Fruit fly (Drosophila melanogaster) whole organism, embryonic: Measurements from ENCODE around the gene NimB5.

ENCODE experiments used
- B-H2 ChIP-seq: fragments of 200-800 bp; sonication (Bioruptor generic); optimal IDR thresholded peaks from 2 replicates; lab custom pipeline; 2018; ENCODE audit warnings: missing biosample characterization, mild to moderate bottlenecking, missing genetic modification characterization
- Bgb ChIP-seq: fragments of 200-800 bp; sonication (Bioruptor generic); IDR thresholded peaks from 2 replicates; pipeline ENCODE4 v1.3.6; 2022; ENCODE audit warnings: missing biosample characterization, missing genetic modification characterization; ENCODE audit not compliant: partially characterized antibody
- Bteb2 ChIP-seq: fragments of 200-800 bp; sonication (Bioruptor generic); optimal IDR thresholded peaks from 2 replicates; lab custom pipeline; 2016; ENCODE audit warnings: missing biosample characterization, missing genetic modification characterization
- CG1024 ChIP-seq: fragments of 200-800 bp; sonication (Bioruptor generic); IDR thresholded peaks from 2 replicates; pipeline ENCODE4 v1.3.6; 2022; ENCODE audit warnings: missing biosample characterization, missing genetic modification characterization
- CG10543 ChIP-seq: fragments of 200-800 bp; sonication (Bioruptor generic); optimal IDR thresholded peaks from 3 replicates; lab custom pipeline; 2017; ENCODE audit warnings: missing biosample characterization, mild to moderate bottlenecking, missing genetic modification characterization, moderate library complexity
- CG11504 ChIP-seq: fragments of 200-800 bp; sonication (Bioruptor generic); optimal IDR thresholded peaks from 3 replicates; lab custom pipeline; 2019; ENCODE audit warnings: missing biosample characterization, mild to moderate bottlenecking, missing genetic modification characterization, moderate library complexity
- CG12155 ChIP-seq: fragments of 200-800 bp; sonication (Bioruptor generic); optimal IDR thresholded peaks from 3 replicates; lab custom pipeline; 2016; ENCODE audit warnings: missing biosample characterization, missing genetic modification characterization
- CG13424 ChIP-seq: fragments of 200-800 bp; sonication (Bioruptor generic); optimal IDR thresholded peaks from 2 replicates; lab custom pipeline; 2019; ENCODE audit warnings: missing biosample characterization, mild to moderate bottlenecking, missing genetic modification characterization, moderate library complexity
- CG17186 ChIP-seq: fragments of 200-800 bp; sonication (Bioruptor generic); optimal IDR thresholded peaks from 3 replicates; lab custom pipeline; 2017; ENCODE audit warnings: missing biosample characterization, missing genetic modification reagents, missing genetic modification characterization
- CG17612 ChIP-seq: fragments of 200-800 bp; sonication (Bioruptor generic); IDR thresholded peaks from 2 replicates; pipeline ENCODE4 v1.3.6; 2022; ENCODE audit warnings: missing biosample characterization, missing genetic modification characterization
- CG18764 ChIP-seq: fragments of 200-800 bp; sonication (Bioruptor generic); optimal IDR thresholded peaks from 3 replicates; lab custom pipeline; 2016; ENCODE audit warnings: missing biosample characterization, missing genetic modification characterization
- CG30020 ChIP-seq: fragments of 200-800 bp; optimal IDR thresholded peaks from 2 replicates; lab custom pipeline; 2019; ENCODE audit warnings: missing biosample characterization, mild to moderate bottlenecking, missing genetic modification characterization, moderate library complexity
- CG34224 ChIP-seq: fragments of 200-800 bp; sonication (Bioruptor generic); IDR thresholded peaks from 3 replicates; pipeline ENCODE4 v1.3.6; 2022; ENCODE audit warnings: missing biosample characterization, missing genetic modification characterization; ENCODE audit not compliant: partially characterized antibody
- CG3847 ChIP-seq: fragments of 200-800 bp; sonication (Bioruptor generic); IDR thresholded peaks from 2 replicates; pipeline ENCODE4 v1.3.6; 2022; ENCODE audit warnings: missing biosample characterization, missing genetic modification characterization
- CG43689 ChIP-seq: fragments of 200-800 bp; sonication (Bioruptor generic); IDR thresholded peaks from 2 replicates; pipeline ENCODE4 v1.3.6; 2022; ENCODE audit warnings: missing biosample characterization, missing genetic modification characterization
- CG5245 ChIP-seq: fragments of 200-800 bp; sonication (Bioruptor generic); optimal IDR thresholded peaks from 3 replicates; lab custom pipeline; 2016; ENCODE audit warnings: missing biosample characterization, missing genetic modification characterization
- CG6654 ChIP-seq: fragments of 200-800 bp; sonication (Bioruptor generic); optimal IDR thresholded peaks from 2 replicates; lab custom pipeline; 2017; ENCODE audit warnings: missing biosample characterization, mild to moderate bottlenecking, missing genetic modification characterization
- CG6683 ChIP-seq: fragments of 200-800 bp; sonication (Bioruptor generic); optimal IDR thresholded peaks from 2 replicates; lab custom pipeline; 2017; ENCODE audit warnings: missing biosample characterization, mild to moderate bottlenecking, missing genetic modification characterization, missing genetic modification reagents
- CG7987 ChIP-seq: fragments of 200-800 bp; sonication (Bioruptor generic); optimal IDR thresholded peaks from 2 replicates; lab custom pipeline; 2018; ENCODE audit warnings: missing biosample characterization, mild to moderate bottlenecking, missing genetic modification characterization, moderate library complexity
- CG8924 ChIP-seq: fragments of 200-800 bp; optimal IDR thresholded peaks from 3 replicates; lab custom pipeline; 2019; ENCODE audit warnings: missing biosample characterization, mild to moderate bottlenecking, missing genetic modification characterization, moderate library complexity
- CG9215 ChIP-seq: fragments of 200-800 bp; sonication (Bioruptor generic); IDR thresholded peaks from 2 replicates; pipeline ENCODE4 v1.3.6; 2022; ENCODE audit warnings: missing biosample characterization, missing genetic modification characterization
- CG9876 ChIP-seq: fragments of 200-800 bp; sonication (Bioruptor generic); optimal IDR thresholded peaks from 2 replicates; lab custom pipeline; 2016; ENCODE audit warnings: missing biosample characterization, missing genetic modification characterization
- CrebB ChIP-seq: fragments of 200-800 bp; sonication (Bioruptor generic); optimal IDR thresholded peaks from 3 replicates; lab custom pipeline; 2018; ENCODE audit warnings: missing biosample characterization, mild to moderate bottlenecking, missing genetic modification characterization
- Dbx ChIP-seq: fragments of 200-800 bp; sonication (Bioruptor generic); IDR thresholded peaks from 3 replicates; pipeline ENCODE4 v1.3.6; 2022; ENCODE audit warnings: missing biosample characterization, missing genetic modification characterization
- Drgx ChIP-seq: fragments of 200-800 bp; sonication (Bioruptor generic); IDR thresholded peaks from 2 replicates; pipeline ENCODE4 v1.3.6; 2022; ENCODE audit warnings: missing biosample characterization, missing genetic modification characterization
- ERR ChIP-seq: fragments of 200-800 bp; sonication (Bioruptor generic); optimal IDR thresholded peaks from 2 replicates; lab custom pipeline; 2016; ENCODE audit warnings: missing biosample characterization, missing genetic modification characterization
- Fer2 ChIP-seq: fragments of 200-800 bp; sonication (Bioruptor generic); optimal IDR thresholded peaks from 2 replicates; lab custom pipeline; 2018; ENCODE audit warnings: missing biosample characterization, mild to moderate bottlenecking, missing genetic modification characterization, moderate library complexity
- Hmr ChIP-seq: fragments of 200-800 bp; sonication (Bioruptor generic); optimal IDR thresholded peaks from 3 replicates; lab custom pipeline; 2017; ENCODE audit warnings: mild to moderate bottlenecking, missing biosample characterization, missing genetic modification reagents, missing genetic modification characterization
- Hr3 ChIP-seq: fragments of 200-800 bp; sonication (Bioruptor generic); optimal IDR thresholded peaks from 3 replicates; lab custom pipeline; 2016; ENCODE audit warnings: missing biosample characterization, missing genetic modification characterization
- Hsf ChIP-seq: fragments of 200-800 bp; sonication (Bioruptor generic); optimal IDR thresholded peaks from 3 replicates; lab custom pipeline; 2016; ENCODE audit warnings: missing biosample characterization, missing genetic modification characterization
- Pdp1 ChIP-seq, 2 experiments: fragments of 200-800 bp; sonication (Bioruptor generic); optimal IDR thresholded peaks; 3 replicates each; lab custom pipeline; 2016; ENCODE audit warnings: missing biosample characterization in 2 of 2, missing genetic modification characterization in 2 of 2, mild to moderate bottlenecking in 1 of 2, moderate library complexity in 1 of 2
- Ptx1 ChIP-seq: fragments of 200-800 bp; sonication (Bioruptor generic); IDR thresholded peaks from 2 replicates; pipeline ENCODE4 v1.3.6; 2022; ENCODE audit warnings: missing biosample characterization, missing genetic modification characterization
- Six4 ChIP-seq: fragments of 200-800 bp; sonication (Bioruptor generic); optimal IDR thresholded peaks from 2 replicates; lab custom pipeline; 2016; ENCODE audit warnings: missing biosample characterization, missing genetic modification characterization
- Spps ChIP-seq: fragments of 200-800 bp; sonication (Bioruptor generic); optimal IDR thresholded peaks from 2 replicates; lab custom pipeline; 2018; ENCODE audit warnings: missing biosample characterization, mild to moderate bottlenecking, missing genetic modification characterization
- Xbp1 ChIP-seq: fragments of 200-800 bp; sonication (Bioruptor generic); optimal IDR thresholded peaks from 3 replicates; lab custom pipeline; 2016; ENCODE audit warnings: missing biosample characterization, mild to moderate bottlenecking, missing genetic modification characterization
- Xrp1 ChIP-seq: fragments of 200-800 bp; sonication (Bioruptor generic); IDR thresholded peaks from 2 replicates; pipeline ENCODE4 v1.3.6; 2022; ENCODE audit warnings: missing biosample characterization, missing genetic modification characterization
- ab ChIP-seq: fragments of 200-800 bp; sonication (Bioruptor generic); optimal IDR thresholded peaks from 2 replicates; lab custom pipeline; 2016; ENCODE audit warnings: missing biosample characterization, missing genetic modification characterization
- amos ChIP-seq: fragments of 200-800 bp; sonication (Bioruptor generic); IDR thresholded peaks from 2 replicates; pipeline ENCODE4 v1.3.6; 2022; ENCODE audit warnings: missing biosample characterization, missing genetic modification characterization; ENCODE audit not compliant: partially characterized antibody
- ara ChIP-seq: fragments of 200-800 bp; sonication (Bioruptor generic); IDR thresholded peaks from 2 replicates; pipeline ENCODE4 v1.3.6; 2022; ENCODE audit warnings: missing biosample characterization, missing genetic modification characterization
- croc ChIP-seq: fragments of 200-800 bp; sonication (Bioruptor generic); conservative IDR thresholded peaks from 3 replicates; pipeline ENCODE4 v1.3.6; 2022; ENCODE audit warnings: missing biosample characterization, missing genetic modification characterization
- knrl ChIP-seq: fragments of 200-800 bp; sonication (Bioruptor generic); IDR thresholded peaks from 3 replicates; pipeline ENCODE4 v1.3.6; 2022; ENCODE audit warnings: missing biosample characterization, missing genetic modification characterization; ENCODE audit not compliant: partially characterized antibody
- lilli ChIP-seq: fragments of 200-800 bp; sonication (Bioruptor generic); optimal IDR thresholded peaks from 3 replicates; lab custom pipeline; 2016; ENCODE audit warnings: missing biosample characterization, missing genetic modification characterization
- mld ChIP-seq: fragments of 200-800 bp; sonication (Bioruptor generic); IDR thresholded peaks from 3 replicates; pipeline ENCODE4 v1.3.6; 2022; ENCODE audit warnings: missing biosample characterization, missing genetic modification characterization; ENCODE audit not compliant: partially characterized antibody
- nmo ChIP-seq: fragments of 200-800 bp; sonication (Bioruptor generic); optimal IDR thresholded peaks from 2 replicates; lab custom pipeline; 2018; ENCODE audit warnings: missing biosample characterization, mild to moderate bottlenecking, missing genetic modification characterization, moderate library complexity
- ranshi ChIP-seq: fragments of 200-800 bp; sonication (Bioruptor generic); IDR thresholded peaks from 2 replicates; pipeline ENCODE4 v1.3.6; 2022; ENCODE audit warnings: missing biosample characterization, missing genetic modification characterization
- rib ChIP-seq: fragments of 200-800 bp; sonication (Bioruptor generic); IDR thresholded peaks from 2 replicates; pipeline ENCODE4 v1.3.6; 2022; ENCODE audit warnings: missing biosample characterization, missing genetic modification characterization
- row ChIP-seq: fragments of 200-800 bp; sonication (Bioruptor generic); IDR thresholded peaks from 3 replicates; pipeline ENCODE4 v1.3.6; 2022; ENCODE audit warnings: missing biosample characterization, missing genetic modification characterization
- sens-2 ChIP-seq: fragments of 200-800 bp; sonication (Bioruptor generic); IDR thresholded peaks from 2 replicates; pipeline ENCODE4 v1.3.6; 2022; ENCODE audit warnings: missing biosample characterization, missing genetic modification characterization
- trh ChIP-seq: fragments of 200-800 bp; sonication (Bioruptor generic); optimal IDR thresholded peaks from 2 replicates; lab custom pipeline; 2016; ENCODE audit warnings: missing biosample characterization, missing genetic modification characterization
- tup ChIP-seq: fragments of 200-800 bp; sonication (Bioruptor generic); optimal IDR thresholded peaks from 2 replicates; lab custom pipeline; 2016; ENCODE audit warnings: missing biosample characterization, mild to moderate bottlenecking, missing genetic modification characterization, moderate library complexity
- tx ChIP-seq: fragments of 200-800 bp; sonication (Bioruptor generic); optimal IDR thresholded peaks from 2 replicates; lab custom pipeline; 2016; ENCODE audit warnings: missing biosample characterization, missing genetic modification characterization
- vvl ChIP-seq: fragments of 200-800 bp; sonication (Bioruptor generic); IDR thresholded peaks from 2 replicates; pipeline ENCODE4 v1.3.6; 2022; ENCODE audit warnings: missing biosample characterization, missing genetic modification characterization

Gene NimB5

DNA sequence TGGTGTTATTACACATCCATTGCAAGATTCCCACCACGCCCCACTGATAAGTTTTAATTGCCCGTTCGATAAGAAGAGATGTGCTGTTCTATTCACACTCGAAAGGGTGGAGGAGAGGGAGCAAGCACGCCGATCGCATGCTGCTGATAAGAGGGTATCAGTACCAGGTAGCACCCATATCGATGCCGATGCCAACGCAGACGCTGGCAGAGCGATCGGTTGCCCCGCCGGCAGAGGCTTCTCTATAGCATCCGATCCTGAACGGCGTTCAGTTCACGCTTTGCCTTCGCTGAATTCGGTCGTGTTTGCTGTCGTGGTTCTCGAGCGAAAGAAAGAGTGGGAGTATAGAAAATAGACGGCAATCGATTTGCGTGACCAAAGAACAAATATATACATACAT lies 43.5 kb downstream of the NimB5 start (continued):
- TF ChIP-seq CG10543 (GFP tag; lab: Kevin White, UChicago), result peak; percentile 73
- TF ChIP-seq CG5245 (GFP tag; lab: Kevin White, UChicago), result no peak
- TF ChIP-seq amos (GFP tag; lab: Robert Waterston, UW), result peak; percentile 30; the same call in 1 of the 2 replicates
- TF ChIP-seq CG17186 (GFP tag; lab: Kevin White, UChicago), result no peak
- TF ChIP-seq ara (GFP tag; lab: Robert Waterston, UW), result no peak
- TF ChIP-seq trh (GFP tag; lab: Kevin White, UChicago), result no peak
- TF ChIP-seq CG9215, result no peak
- TF ChIP-seq CG9876 (GFP tag; lab: Kevin White, UChicago), result peak; percentile 15
- TF ChIP-seq knrl (GFP tag; lab: Robert Waterston, UW), result no peak
- no peak; the same call in 1 of the 2 replicates for TF ChIP-seq Bgb (GFP tag; lab: Robert Waterston, UW)
- no peak for TF ChIP-seq Hsf (GFP tag; lab: Kevin White, UChicago)
- no peak for TF ChIP-seq Xbp1 (GFP tag; lab: Kevin White, UChicago)
- no peak for TF ChIP-seq Six4 (GFP tag; lab: Kevin White, UChicago)
- TF ChIP-seq CG6654, result no peak
- TF ChIP-seq Bteb2 (GFP tag; lab: Kevin White, UChicago), result no peak
- TF ChIP-seq Drgx, result no peak
- no peak for TF ChIP-seq CG34224 (GFP tag; lab: Robert Waterston, UW)
- no peak for TF ChIP-seq vvl (GFP tag; lab: Robert Waterston, UW)
- no peak for TF ChIP-seq CG6683
- no peak for TF ChIP-seq CG3847 (GFP tag; lab: Robert Waterston, UW)
- no peak for TF ChIP-seq Hr3 (GFP tag; lab: Kevin White, UChicago)
- peak; percentile 27 for TF ChIP-seq lilli (GFP tag; lab: Kevin White, UChicago)
- no peak for TF ChIP-seq CG13424 (tag; lab: Kevin White, UChicago)
- TF ChIP-seq CG43689, result no peak
- TF ChIP-seq ranshi (GFP tag; lab: Robert Waterston, UW), result no peak
- no peak for TF ChIP-seq sens-2 (GFP tag; lab: Robert Waterston, UW)
- peak; percentile 34 for TF ChIP-seq Hmr (GFP tag; lab: Kevin White, UChicago)
- no peak for TF ChIP-seq CG12155 (GFP tag; lab: Kevin White, UChicago)
- no peak for TF ChIP-seq croc
- TF ChIP-seq ERR, result peak; percentile 19
- TF ChIP-seq Fer2 (tag; lab: Kevin White, UChicago), result no peak
- no peak for TF ChIP-seq nmo (GFP tag; lab: Kevin White, UChicago)
- peak; percentile 72 for TF ChIP-seq CG7987 (GFP tag; lab: Kevin White, UChicago)
- TF ChIP-seq Pdp1 (GFP tag; optimal IDR thresholded peaks at IDR 0.05; lab: Kevin White, UChicago), result peak in 1 of 2 experiments; percentile 39
- TF ChIP-seq CG11504 (tag; lab: Kevin White, UChicago), result no peak
- no peak for TF ChIP-seq CG8924 (tag; lab: Kevin White, UChicago)
- TF ChIP-seq row, result no peak; the same call in 2 of the 3 replicates
- no peak for TF ChIP-seq Spps
- TF ChIP-seq tx (GFP tag; lab: Kevin White, UChicago), result no peak
- no peak for TF ChIP-seq mld (GFP tag; lab: Robert Waterston, UW)
- TF ChIP-seq B-H2 (GFP tag; lab: Kevin White, UChicago), result peak; percentile 17
- no peak for TF ChIP-seq Ptx1 (GFP tag; lab: Robert Waterston, UW)
- TF ChIP-seq CrebB (tag; lab: Kevin White, UChicago), result no peak
- 0 out of 3 replicates have a peak, but pooled peaks have one; percentile 42 for TF ChIP-seq Dbx
- no peak for TF ChIP-seq CG1024 (GFP tag; lab: Robert Waterston, UW)
- TF ChIP-seq CG30020 (tag; lab: Kevin White, UChicago), result no peak
- TF ChIP-seq CG17612 (GFP tag; lab: Robert Waterston, UW), result no peak
- TF ChIP-seq tup (GFP tag; lab: Kevin White, UChicago), result no peak
- TF ChIP-seq rib, result peak; percentile 52; the same call in 1 of the 2 replicates
- TF ChIP-seq ab (GFP tag; lab: Kevin White, UChicago), result no peak
- no peak for TF ChIP-seq Xrp1 (GFP tag; lab: Robert Waterston, UW)
- no peak for TF ChIP-seq CG18764 (GFP tag; lab: Kevin White, UChicago)
